Fruit fly (Drosophila melanogaster) whole organism, wandering third instar larva: Measurements from ENCODE around the gene RhoGEF3.

Experiments
- Abd-B ChIP-seq: fragments of >200 bp; optimal IDR thresholded peaks from 2 replicates; lab custom pipeline; 2017; ENCODE audit warnings: missing biosample characterization, missing genetic modification characterization
- CG32264 ChIP-seq: fragments of 200-800 bp; sonication (Bioruptor generic); optimal IDR thresholded peaks from 2 replicates; lab custom pipeline; 2016; ENCODE audit warnings: missing biosample characterization, missing genetic modification characterization
- CG9705 ChIP-seq: fragments of 200-800 bp; sonication (Bioruptor generic); optimal IDR thresholded peaks from 2 replicates; lab custom pipeline; 2018; ENCODE audit warnings: missing biosample characterization, mild to moderate bottlenecking, missing genetic modification characterization
- CrebA ChIP-seq: fragments of 200-800 bp; sonication (Bioruptor generic); optimal IDR thresholded peaks from 2 replicates; lab custom pipeline; 2016; ENCODE audit warnings: missing biosample characterization, mild to moderate bottlenecking, missing genetic modification characterization, borderline replicate concordance
- Dfd ChIP-seq: fragments of >200 bp; optimal IDR thresholded peaks from 2 replicates; lab custom pipeline; 2017; ENCODE audit warnings: missing biosample characterization, missing genetic modification characterization
- Dif ChIP-seq: fragments of 200-275, 200-300 bp; sonication (Bioruptor generic); optimal IDR thresholded peaks from 2 replicates; lab custom pipeline; 2018; ENCODE audit warnings: missing biosample characterization, missing genetic modification characterization; ENCODE audit not compliant: partially characterized antibody
- GATAd ChIP-seq: sonication (Bioruptor generic); optimal IDR thresholded peaks from 2 replicates; lab custom pipeline; 2016; ENCODE audit warnings: missing biosample characterization, missing genetic modification characterization
- HLH106 ChIP-seq: fragments of 200-800 bp; optimal IDR thresholded peaks from 3 replicates; lab custom pipeline; 2019; ENCODE audit warnings: missing biosample characterization, mild to moderate bottlenecking, missing genetic modification characterization, moderate library complexity
- Hnf4 ChIP-seq: fragments of 200-800 bp; sonication (Bioruptor generic); optimal IDR thresholded peaks from 2 replicates; lab custom pipeline; 2016; ENCODE audit warnings: missing biosample characterization, mild to moderate bottlenecking, missing genetic modification characterization
- Hr78 ChIP-seq: fragments of >200 bp; optimal IDR thresholded peaks from 2 replicates; lab custom pipeline; 2017; ENCODE audit warnings: missing biosample characterization, missing genetic modification characterization
- Hr83 ChIP-seq: fragments of 200-300 bp; sonication (Bioruptor generic); optimal IDR thresholded peaks from 2 replicates; lab custom pipeline; 2016; ENCODE audit warnings: missing biosample characterization, mild to moderate bottlenecking, missing genetic modification characterization, moderate library complexity; ENCODE audit not compliant: poor library complexity, severe bottlenecking
- Jra ChIP-seq: sonication (Bioruptor generic); optimal IDR thresholded peaks from 2 replicates; lab custom pipeline; 2016; ENCODE audit warnings: missing biosample characterization, missing genetic modification characterization
- Mio ChIP-seq: sonication (Bioruptor generic); optimal IDR thresholded peaks from 2 replicates; lab custom pipeline; 2016; ENCODE audit warnings: missing biosample characterization, missing genetic modification characterization
- Myc ChIP-seq: fragments of >200 bp; optimal IDR thresholded peaks from 2 replicates; lab custom pipeline; 2017
- N ChIP-seq: fragments of >200 bp; optimal IDR thresholded peaks from 2 replicates; lab custom pipeline; 2018; ENCODE audit warnings: missing biosample characterization, missing external identifiers, missing genetic modification characterization
- OdsH ChIP-seq: fragments of 200-800 bp; sonication (Bioruptor generic); optimal IDR thresholded peaks from 2 replicates; lab custom pipeline; 2016; ENCODE audit warnings: missing biosample characterization, mild to moderate bottlenecking, missing genetic modification characterization
- Rel ChIP-seq, 2 experiments: fragments of 200-800 bp; sonication (Bioruptor generic) in 1 of 2; optimal IDR thresholded peaks; 2 replicates in 1 of 2; 3 replicates in 1 of 2; lab custom pipeline; 2016 to 2019; ENCODE audit warnings: mild to moderate bottlenecking in 2 of 2, missing biosample characterization in 2 of 2, missing genetic modification characterization in 2 of 2, moderate library complexity in 1 of 2
- Sp1 ChIP-seq: fragments of 200-800 bp; sonication (Bioruptor generic); optimal IDR thresholded peaks from 3 replicates; lab custom pipeline; 2019; ENCODE audit warnings: missing biosample characterization, mild to moderate bottlenecking, missing genetic modification characterization, moderate library complexity
- Vsx2 ChIP-seq: fragments of 200-300, 225-300 bp; sonication (Bioruptor generic); optimal IDR thresholded peaks from 2 replicates; lab custom pipeline; 2018; ENCODE audit warnings: missing biosample characterization, missing genetic modification characterization; ENCODE audit not compliant: partially characterized antibody
- br ChIP-seq: fragments of 200-800 bp; sonication (Bioruptor generic); optimal IDR thresholded peaks from 2 replicates; lab custom pipeline; 2016; ENCODE audit warnings: missing biosample characterization, missing genetic modification characterization
- brk ChIP-seq: fragments of 200-800 bp; sonication (Bioruptor generic); optimal IDR thresholded peaks from 2 replicates; lab custom pipeline; 2016; ENCODE audit warnings: missing biosample characterization, mild to moderate bottlenecking, missing genetic modification characterization
- dl ChIP-seq, 2 experiments: fragments of 175-275, 200-275 bp in 1 of 2; fragments of 200-275 bp in 1 of 2; sonication (Bioruptor generic); optimal IDR thresholded peaks; lab custom pipeline; 2018; ENCODE audit warnings: mild to moderate bottlenecking in 2 of 2, missing biosample characterization in 2 of 2, missing genetic modification characterization in 2 of 2, moderate library complexity in 2 of 2; ENCODE audit not compliant: partially characterized antibody in 2 of 2, insufficient read depth in 1 of 2
- dmrt93B ChIP-seq: fragments of 200-800 bp; sonication (Bioruptor generic); optimal IDR thresholded peaks from 2 replicates; lab custom pipeline; 2018; ENCODE audit warnings: missing biosample characterization, mild to moderate bottlenecking, missing genetic modification characterization
- dsf ChIP-seq: sonication (Bioruptor generic); optimal IDR thresholded peaks from 2 replicates; lab custom pipeline; 2016; ENCODE audit warnings: missing biosample characterization, missing genetic modification characterization, borderline replicate concordance
- ey ChIP-seq: fragments of 200-800 bp; sonication (Bioruptor generic); optimal IDR thresholded peaks from 2 replicates; lab custom pipeline; 2016; ENCODE audit warnings: missing biosample characterization, missing genetic modification characterization
- foxo ChIP-seq, 2 experiments: fragments of 200-800 bp; sonication (Bioruptor generic); optimal IDR thresholded peaks; 2 replicates in 1 of 2; 3 replicates in 1 of 2; lab custom pipeline; 2016 to 2017; ENCODE audit warnings: missing biosample characterization in 2 of 2, missing genetic modification characterization in 2 of 2
- fru ChIP-seq: fragments of 200-800 bp; sonication (Bioruptor generic); optimal IDR thresholded peaks from 3 replicates; lab custom pipeline; 2016; ENCODE audit warnings: missing biosample characterization, mild to moderate bottlenecking, missing genetic modification characterization
- h ChIP-seq: fragments of 200-800 bp; sonication (Bioruptor generic); optimal IDR thresholded peaks from 3 replicates; lab custom pipeline; 2016; ENCODE audit warnings: missing biosample characterization, mild to moderate bottlenecking, missing genetic modification characterization
- jim ChIP-seq: fragments of 175-275, 200-325 bp; sonication (Bioruptor generic); optimal IDR thresholded peaks from 2 replicates; lab custom pipeline; 2016; ENCODE audit warnings: missing biosample characterization, mild to moderate bottlenecking, missing genetic modification characterization
- lola ChIP-seq: fragments of >200 bp; optimal IDR thresholded peaks from 2 replicates; lab custom pipeline; 2017; ENCODE audit warnings: missing biosample characterization, missing genetic modification characterization
- pan ChIP-seq: fragments of >200 bp; optimal IDR thresholded peaks from 2 replicates; lab custom pipeline; 2017
- psq ChIP-seq: fragments of 200-800 bp; sonication (Bioruptor generic); optimal IDR thresholded peaks from 3 replicates; lab custom pipeline; 2017; ENCODE audit warnings: missing biosample characterization, mild to moderate bottlenecking, missing genetic modification characterization, moderate library complexity
- rgr ChIP-seq: fragments of 200-800 bp; sonication (Bioruptor generic); optimal IDR thresholded peaks from 3 replicates; lab custom pipeline; 2016; ENCODE audit warnings: missing biosample characterization, mild to moderate bottlenecking, missing genetic modification characterization
- sage ChIP-seq: fragments of 200-800 bp; sonication (Bioruptor generic); optimal IDR thresholded peaks from 2 replicates; lab custom pipeline; 2016; ENCODE audit warnings: missing biosample characterization, mild to moderate bottlenecking, missing genetic modification characterization
- sv ChIP-seq: fragments of 200-800 bp; sonication (Bioruptor generic); optimal IDR thresholded peaks from 3 replicates; lab custom pipeline; 2016; ENCODE audit warnings: missing biosample characterization, missing genetic modification characterization
- tai ChIP-seq: sonication (Bioruptor generic); optimal IDR thresholded peaks from 2 replicates; lab custom pipeline; 2016; ENCODE audit warnings: missing biosample characterization, missing genetic modification characterization
- usp ChIP-seq: fragments of >200 bp; optimal IDR thresholded peaks from 2 replicates; lab custom pipeline; 2017; ENCODE audit warnings: missing biosample characterization, missing genetic modification characterization
- woc ChIP-seq: sonication (Bioruptor generic); optimal IDR thresholded peaks from 2 replicates; lab custom pipeline; 2016; ENCODE audit warnings: missing biosample characterization, mild to moderate bottlenecking, missing genetic modification characterization

Gene RhoGEF3

dm6 chr3L:324486-324885, 47.2 kb downstream of the RhoGEF3 start, which contains the start of gene CG32344:
Gene CG32344 (minus strand): TSS chr3L:324720.
- TF ChIP-seq usp (GFP tag; lab: Kevin White, UChicago) (no peak), Jra (GFP tag; lab: Kevin White, UChicago) (peak; percentile 25), Myc (lab: Kevin White, UChicago) (peak; percentile 63)
- TF ChIP-seq, all 38 proteins: peak for 2

DNA sequence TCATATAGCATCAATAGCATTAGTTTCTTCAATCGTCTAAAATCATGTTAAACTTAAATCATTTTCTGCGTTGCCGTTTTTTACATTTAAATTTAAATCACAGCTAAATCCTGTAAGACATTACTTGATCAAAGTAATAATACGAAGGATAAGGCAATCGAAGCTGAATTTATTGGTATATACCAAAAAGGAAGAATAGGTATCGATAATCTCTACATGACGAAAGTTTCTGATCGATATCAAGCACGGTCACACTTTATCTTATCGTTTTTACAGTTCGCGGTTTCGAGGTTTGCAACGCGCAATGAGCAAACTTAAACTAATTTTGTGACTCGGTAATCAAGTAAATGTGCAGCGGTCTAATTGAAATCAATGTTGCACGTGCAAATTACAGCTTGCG, 50.6 kb downstream of the RhoGEF3 start, which contains the start of the genes Atac3 and Ptpmeg:
Gene Atac3, minus strand, starts transcription at position 160 of the 400 bp plus-strand sequence.
Gene Ptpmeg, plus strand, starts transcription at position 265 of the 400 bp plus-strand sequence.
- TF ChIP-seq Jra (GFP tag; lab: Kevin White, UChicago) (no peak), Myc (lab: Kevin White, UChicago) (peak; percentile 29)

DNA sequence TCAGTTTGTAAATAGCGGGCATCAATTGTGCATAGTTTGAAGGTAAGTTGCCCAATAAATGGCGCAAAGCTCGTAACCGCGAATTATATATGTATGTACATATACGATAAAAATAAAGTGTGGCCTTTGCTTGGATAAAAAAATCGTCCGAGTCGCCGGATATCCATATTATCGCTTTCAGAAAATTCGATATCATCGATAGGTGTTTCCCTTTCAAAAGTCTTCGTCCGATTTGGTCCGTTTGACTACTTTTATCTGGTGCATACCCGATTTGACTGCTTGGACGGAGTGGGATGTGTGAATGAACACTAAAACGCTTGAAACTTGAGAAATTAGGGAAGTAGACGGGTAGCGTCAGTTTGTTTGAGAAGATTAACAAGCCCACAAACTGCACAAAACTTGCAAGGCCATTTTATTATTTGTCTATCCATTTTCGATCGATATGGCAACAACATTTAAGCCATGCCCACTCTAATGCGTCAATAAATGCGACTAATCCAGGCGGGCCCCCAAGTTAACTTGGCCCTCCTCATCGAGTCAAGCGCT, 52.0 kb downstream of the RhoGEF3 start:
- TF ChIP-seq CG9705 (GFP tag; lab: Kevin White, UChicago) (peak; percentile 12), Rel (GFP tag; optimal IDR thresholded peaks at IDR 0.05; lab: Kevin White, UChicago) (no peak), Rel (tag; optimal IDR thresholded peaks at IDR 0.05; lab: Kevin White, UChicago) (peak; percentile 64), CrebA (GFP tag; lab: Kevin White, UChicago) (no peak), sv (GFP tag; lab: Kevin White, UChicago) (no peak)
- TF ChIP-seq, all 38 proteins: peak for 2

DNA sequence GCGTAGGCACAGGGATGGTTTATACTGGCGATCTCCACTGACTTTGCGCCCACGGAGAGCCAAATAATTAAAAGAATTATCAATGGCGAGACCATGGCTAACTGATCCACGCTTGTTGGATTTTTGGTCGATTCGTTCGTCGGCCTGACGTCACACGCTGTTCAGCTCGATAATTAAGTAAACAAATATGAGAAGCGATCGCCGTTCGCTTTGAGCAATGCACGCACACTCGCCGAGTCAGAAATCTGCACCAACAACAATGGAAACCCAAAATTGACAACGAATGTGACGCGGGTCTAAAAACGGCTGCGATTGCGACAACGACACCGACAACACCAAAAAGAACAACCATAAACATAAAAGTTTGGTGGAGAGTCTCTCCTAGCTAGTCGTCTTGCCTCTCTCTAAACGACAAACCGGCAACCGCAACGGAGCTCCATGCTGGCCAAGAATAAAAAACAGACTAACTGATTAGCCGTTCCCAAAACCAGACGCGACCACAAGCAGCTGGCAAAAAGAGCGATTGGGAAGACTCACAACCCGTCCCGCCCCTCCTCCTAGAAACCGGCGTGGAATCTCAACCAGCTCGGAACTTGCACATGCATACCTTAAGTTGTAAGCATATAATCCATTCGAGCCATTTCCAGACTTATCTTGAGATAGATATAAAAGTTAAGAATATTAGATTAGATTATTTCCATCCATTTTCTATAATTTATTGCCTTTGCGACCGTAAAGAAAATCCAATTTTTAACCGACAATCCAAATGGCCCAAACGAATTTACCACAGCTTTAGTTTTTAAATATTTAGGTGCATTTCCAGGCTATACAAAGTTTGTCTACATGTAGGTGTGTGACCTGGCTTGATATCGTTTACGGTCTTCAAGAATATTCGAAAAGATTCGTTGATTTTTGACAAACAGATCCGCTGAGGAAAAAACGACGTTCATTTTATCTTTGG, 54.9 kb downstream of the RhoGEF3 start, which contains the start of gene mthl9:
Gene mthl9, minus strand, starts transcription at position 468 of the 961 bp plus-strand sequence.
- TF ChIP-seq foxo (GFP tag; optimal IDR thresholded peaks at IDR 0.05; lab: Kevin White, UChicago): no peak
- TF ChIP-seq Abd-B (GFP tag; lab: Kevin White, UChicago): no peak
- no peak for TF ChIP-seq ey (GFP tag; lab: Kevin White, UChicago)
- no peak for TF ChIP-seq jim (GFP tag; lab: Kevin White, UChicago)
- TF ChIP-seq dl (GFP tag; optimal IDR thresholded peaks at IDR 0.05; lab: Kevin White, UChicago; ENCODE audit: insufficient read depth in 1 of 2, partially characterized antibody in 2 of 2): peak in 1 of 2 experiments; percentile 26
- TF ChIP-seq Hnf4 (GFP tag; lab: Kevin White, UChicago): no peak
- TF ChIP-seq Rel (GFP tag; optimal IDR thresholded peaks at IDR 0.05; lab: Kevin White, UChicago): no peak
- TF ChIP-seq Rel (tag; optimal IDR thresholded peaks at IDR 0.05; lab: Kevin White, UChicago): peak; percentile 11
- no peak for TF ChIP-seq Hr78 (GFP tag; lab: Kevin White, UChicago)
- TF ChIP-seq fru (GFP tag; lab: Kevin White, UChicago): no peak
- TF ChIP-seq Dfd (GFP tag; lab: Kevin White, UChicago): no peak
- TF ChIP-seq sv (GFP tag; lab: Kevin White, UChicago): no peak
- peak; percentile 35 for TF ChIP-seq Sp1 (GFP tag; lab: Kevin White, UChicago)
- peak; percentile 83 for TF ChIP-seq Myc (lab: Kevin White, UChicago)
- peak; percentile 98 for TF ChIP-seq Vsx2
- no peak for TF ChIP-seq psq (GFP tag; lab: Kevin White, UChicago)
- TF ChIP-seq Mio (GFP tag; lab: Kevin White, UChicago): no peak
- TF ChIP-seq CG32264 (GFP tag; lab: Kevin White, UChicago): no peak
- TF ChIP-seq tai (GFP tag; lab: Kevin White, UChicago): no peak
- TF ChIP-seq CG9705 (GFP tag; lab: Kevin White, UChicago): no peak
- no peak for TF ChIP-seq woc (GFP tag; lab: Kevin White, UChicago)
- peak; percentile 3 for TF ChIP-seq Hr83 (GFP tag; lab: Kevin White, UChicago)
- TF ChIP-seq lola (GFP tag; lab: Kevin White, UChicago): no peak
- TF ChIP-seq br (GFP tag; lab: Kevin White, UChicago): no peak
- no peak for TF ChIP-seq dmrt93B (GFP tag; lab: Kevin White, UChicago)
- peak; percentile 29 for TF ChIP-seq rgr
- peak; percentile 57 for TF ChIP-seq Dif
- TF ChIP-seq brk: no peak
- no peak for TF ChIP-seq sage (GFP tag; lab: Kevin White, UChicago)
- TF ChIP-seq CrebA (GFP tag; lab: Kevin White, UChicago): no peak
- no peak for TF ChIP-seq OdsH (GFP tag; lab: Kevin White, UChicago)
- no peak for TF ChIP-seq GATAd
- TF ChIP-seq Jra (GFP tag; lab: Kevin White, UChicago): no peak
- no peak for TF ChIP-seq pan (lab: Kevin White, UChicago)
- TF ChIP-seq h: no peak
- no peak for TF ChIP-seq N (GFP tag; lab: Kevin White, UChicago)
- peak; percentile 10 for TF ChIP-seq HLH106 (tag; lab: Kevin White, UChicago)
- TF ChIP-seq usp (GFP tag; lab: Kevin White, UChicago): no peak
- TF ChIP-seq dsf (GFP tag; lab: Kevin White, UChicago): no peak
